Worm (Caenorhabditis elegans) whole organism, early embryonic: ENCODE data around the gene C08B6.6.

ENCODE experiments used
- F13C5.2 ChIP-seq: sonication (generic microtip); optimal IDR thresholded peaks from 2 replicates; lab custom pipeline; 2017; ENCODE audit warnings: mild to moderate bottlenecking, missing genetic modification characterization, inconsistent platforms, missing compliant biosample characterization
- ama-1 ChIP-seq: fragments of 150-350 bp; optimal IDR thresholded peaks from 2 replicates; lab custom pipeline; 2014
- ceh-36 ChIP-seq: sonication (generic microtip); optimal IDR thresholded peaks from 2 replicates; lab custom pipeline; 2016; ENCODE audit warnings: missing genetic modification characterization, inconsistent platforms, missing compliant biosample characterization
- ets-7 ChIP-seq: sonication (generic microtip); optimal IDR thresholded peaks from 2 replicates; lab custom pipeline; 2016; ENCODE audit warnings: missing genotype, missing genetic modification characterization, missing compliant biosample characterization
- hmg-4 ChIP-seq: fragments of 200-800 bp; sonication (Bioruptor generic); optimal IDR thresholded peaks from 2 replicates; lab custom pipeline; 2018; ENCODE audit warnings: mild to moderate bottlenecking, missing genetic modification characterization, missing compliant biosample characterization
- pes-1 ChIP-seq: fragments of 200-800 bp; sonication (Bioruptor generic); IDR thresholded peaks from 2 replicates; pipeline ENCODE4 v1.3.6; 2022; ENCODE audit warnings: missing genetic modification reagents, missing genetic modification characterization, missing compliant biosample characterization
- sea-1 ChIP-seq: fragments of 200-800 bp; sonication (Bioruptor generic); conservative IDR thresholded peaks from 2 replicates; pipeline ENCODE4 v1.3.6; 2022; ENCODE audit warnings: missing genetic modification characterization, missing compliant biosample characterization
- tra-4 ChIP-seq: sonication (generic microtip); optimal IDR thresholded peaks from 2 replicates; lab custom pipeline; 2017; ENCODE audit warnings: missing genetic modification characterization, missing compliant biosample characterization

DNA sequence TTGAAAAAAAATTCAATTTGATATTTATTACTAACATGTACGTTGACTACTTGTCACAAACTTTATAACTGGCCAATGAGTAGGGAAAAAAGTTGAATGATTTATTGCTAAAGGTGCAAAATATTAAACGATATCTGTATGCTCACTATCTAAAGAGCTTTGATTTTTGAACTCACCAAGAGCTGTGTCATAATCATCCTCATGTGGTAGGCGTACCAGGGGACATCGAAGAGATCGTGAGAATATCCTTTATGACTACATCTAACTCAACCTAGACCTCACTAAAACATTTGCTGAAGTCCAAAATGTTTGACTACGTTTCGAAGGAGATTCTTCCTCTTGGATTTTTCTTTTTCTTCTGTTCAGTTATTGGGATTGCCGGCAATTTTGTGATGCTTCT lies 28.9 kb downstream of the C08B6.6 start, which contains the start of gene srsx-28:
- TF ChIP-seq ama-1 (lab: Kevin White, UChicago) = no peak
- TF ChIP-seq hmg-4 (GFP tag; lab: Kevin White, UChicago) = no peak
- no peak for TF ChIP-seq pes-1 (GFP tag; lab: Robert Waterston, UW)
- no peak for TF ChIP-seq ceh-36 (tag; lab: Kevin White, UChicago)
- TF ChIP-seq ets-7 (tag; lab: Kevin White, UChicago) = no peak
- no peak for TF ChIP-seq F13C5.2 (tag; lab: Kevin White, UChicago)
- TF ChIP-seq tra-4 (tag; lab: Kevin White, UChicago) = no peak
- no peak for TF ChIP-seq sea-1 (GFP tag; lab: Robert Waterston, UW)
